Worm (Caenorhabditis elegans) whole organism, L2 larva: ENCODE data around the gene Y43F8B.23.

ENCODE experiments used
- F13H6.1 ChIP-seq: sonication (generic microtip); optimal IDR thresholded peaks from 2 replicates; lab custom pipeline; 2016; ENCODE audit warnings: missing genetic modification characterization, missing compliant biosample characterization
- R02D3.7 ChIP-seq: fragments of 150-350 bp; optimal IDR thresholded peaks from 2 replicates; lab custom pipeline; 2014; ENCODE audit warnings: missing biosample characterization, missing genetic modification characterization
- Y55F3AM.14 ChIP-seq: fragments of 200-800 bp; sonication (Bioruptor generic); optimal IDR thresholded peaks from 2 replicates; lab custom pipeline; 2018; ENCODE audit warnings: mild to moderate bottlenecking, missing genetic modification characterization, missing compliant biosample characterization
- ZK546.5 ChIP-seq: sonication (generic microtip); optimal IDR thresholded peaks from 2 replicates; lab custom pipeline; 2017; ENCODE audit warnings: missing biosample characterization, missing genetic modification characterization
- alr-1 ChIP-seq: fragments of 150-350 bp; optimal IDR thresholded peaks from 2 replicates; lab custom pipeline; 2014; ENCODE audit warnings: missing biosample characterization, missing genetic modification characterization
- aly-2 ChIP-seq: fragments of 150-350 bp; optimal IDR thresholded peaks from 2 replicates; lab custom pipeline; 2014; ENCODE audit warnings: missing biosample characterization, missing genetic modification characterization
- ama-1 ChIP-seq: fragments of 150-350 bp; optimal IDR thresholded peaks from 2 replicates; lab custom pipeline; 2018; ENCODE audit warnings: inconsistent platforms
- blmp-1 ChIP-seq: sonication (generic microtip); optimal IDR thresholded peaks from 2 replicates; lab custom pipeline; 2017; ENCODE audit warnings: missing genetic modification characterization, mild to moderate bottlenecking, missing compliant biosample characterization, antibody characterized with exemption, moderate library complexity; ENCODE audit not compliant: insufficient read depth
- ceh-16 ChIP-seq: fragments of 150-350 bp; optimal IDR thresholded peaks from 2 replicates; lab custom pipeline; 2014; ENCODE audit warnings: missing biosample characterization, missing genetic modification characterization
- crh-2 ChIP-seq: sonication (generic microtip); optimal IDR thresholded peaks from 2 replicates; lab custom pipeline; 2017; ENCODE audit warnings: missing biosample characterization, missing genetic modification characterization
- dmd-4 ChIP-seq: sonication (generic microtip); optimal IDR thresholded peaks from 2 replicates; lab custom pipeline; 2017; ENCODE audit warnings: missing biosample characterization, missing genetic modification characterization
- egl-27 ChIP-seq: sonication (generic microtip); optimal IDR thresholded peaks from 3 replicates; lab custom pipeline; 2017; ENCODE audit warnings: missing biosample characterization, missing genetic modification reagents, missing genetic modification characterization
- elt-1 ChIP-seq: fragments of 150-350 bp; optimal IDR thresholded peaks from 2 replicates; lab custom pipeline; 2014; ENCODE audit warnings: missing biosample characterization, missing genetic modification characterization
- elt-3 ChIP-seq: sonication (generic microtip); optimal IDR thresholded peaks from 2 replicates; lab custom pipeline; 2017; ENCODE audit warnings: missing biosample characterization, missing genetic modification characterization
- fos-1 ChIP-seq: fragments of 150-350 bp; optimal IDR thresholded peaks from 2 replicates; lab custom pipeline; 2014; ENCODE audit warnings: missing biosample characterization, missing genetic modification characterization
- lin-11 ChIP-seq: fragments of 150-350 bp; sonication (generic microtip); optimal IDR thresholded peaks from 2 replicates; lab custom pipeline; 2014; ENCODE audit warnings: missing biosample characterization, missing genetic modification characterization, inconsistent platforms, mixed read lengths
- lin-13 ChIP-seq: fragments of 150-350 bp; optimal IDR thresholded peaks from 2 replicates; lab custom pipeline; 2014; ENCODE audit warnings: missing biosample characterization, missing genetic modification reagents, missing genetic modification characterization
- lin-39 ChIP-seq: fragments of 150-350 bp; optimal IDR thresholded peaks from 2 replicates; lab custom pipeline; 2014; ENCODE audit warnings: missing biosample characterization, missing genetic modification reagents, missing genetic modification characterization
- lsy-2 ChIP-seq, 2 experiments: fragments of 150-350 bp in 1 of 2; sonication (generic microtip) in 1 of 2; optimal IDR thresholded peaks; 2 replicates each; lab custom pipeline; 2014 to 2017; ENCODE audit warnings: missing biosample characterization in 2 of 2, missing genetic modification characterization in 2 of 2
- mab-5 ChIP-seq: fragments of 150-350 bp; optimal IDR thresholded peaks from 2 replicates; lab custom pipeline; 2014; ENCODE audit warnings: missing biosample characterization, missing genetic modification characterization
- mdl-1 ChIP-seq, 2 experiments: fragments of 150-350 bp in 1 of 2; sonication (generic microtip) in 1 of 2; optimal IDR thresholded peaks; 2 replicates each; lab custom pipeline; 2017; ENCODE audit warnings: missing biosample characterization in 2 of 2, missing genetic modification characterization in 2 of 2
- nhr-10 ChIP-seq: sonication (generic microtip); optimal IDR thresholded peaks from 2 replicates; lab custom pipeline; 2017; ENCODE audit warnings: missing biosample characterization, missing genetic modification characterization
- nhr-11 ChIP-seq: fragments of 150-350 bp; optimal IDR thresholded peaks from 2 replicates; lab custom pipeline; 2014; ENCODE audit warnings: missing biosample characterization, missing genetic modification characterization
- nhr-12 ChIP-seq: fragments of 150-350 bp; optimal IDR thresholded peaks from 2 replicates; lab custom pipeline; 2014; ENCODE audit warnings: missing biosample characterization, missing genetic modification characterization
- nhr-21 ChIP-seq: fragments of 150-350 bp; optimal IDR thresholded peaks from 2 replicates; lab custom pipeline; 2014; ENCODE audit warnings: missing biosample characterization, missing genetic modification characterization
- nhr-23 ChIP-seq: fragments of 150-350 bp; optimal IDR thresholded peaks from 2 replicates; lab custom pipeline; 2014; ENCODE audit warnings: missing biosample characterization, missing genetic modification reagents, missing genetic modification characterization
- nhr-237 ChIP-seq: fragments of 150-350 bp; optimal IDR thresholded peaks from 2 replicates; lab custom pipeline; 2014; ENCODE audit warnings: missing biosample characterization, missing genetic modification characterization
- nhr-25 ChIP-seq: fragments of 150-350 bp; sonication (generic microtip); optimal IDR thresholded peaks from 3 replicates; lab custom pipeline; 2014; ENCODE audit warnings: missing biosample characterization, missing genetic modification characterization
- nhr-6 ChIP-seq: fragments of 150-350 bp; optimal IDR thresholded peaks from 2 replicates; lab custom pipeline; 2014; ENCODE audit warnings: missing biosample characterization, missing genetic modification characterization
- nhr-77 ChIP-seq: fragments of 150-350 bp; optimal IDR thresholded peaks from 2 replicates; lab custom pipeline; 2014; ENCODE audit warnings: missing biosample characterization, missing genetic modification characterization
- peb-1 ChIP-seq: fragments of 150-350 bp; optimal IDR thresholded peaks from 2 replicates; lab custom pipeline; 2014; ENCODE audit warnings: missing biosample characterization, missing genetic modification characterization
- sem-4 ChIP-seq: fragments of 150-350 bp; optimal IDR thresholded peaks from 2 replicates; lab custom pipeline; 2014; ENCODE audit warnings: missing biosample characterization, missing genetic modification reagents, missing genetic modification characterization
- skn-1 ChIP-seq: sonication (generic microtip); optimal IDR thresholded peaks from 2 replicates; lab custom pipeline; 2017; ENCODE audit warnings: missing biosample characterization, missing genetic modification characterization
- sma-3 ChIP-seq: sonication (generic microtip); optimal IDR thresholded peaks from 2 replicates; lab custom pipeline; 2016; ENCODE audit warnings: missing genetic modification reagents, missing genetic modification characterization, missing compliant biosample characterization
- sma-9 ChIP-seq, 2 experiments: fragments of 150-350 bp in 1 of 2; sonication (generic microtip) in 1 of 2; optimal IDR thresholded peaks; 2 replicates each; lab custom pipeline; 2014 to 2016; ENCODE audit warnings: missing genetic modification characterization in 2 of 2, mild to moderate bottlenecking in 1 of 2, missing biosample characterization in 1 of 2, missing compliant biosample characterization in 1 of 2, missing genetic modification reagents in 1 of 2, moderate library complexity in 1 of 2
- snpc-4 ChIP-seq: fragments of 150-350 bp; optimal IDR thresholded peaks from 2 replicates; lab custom pipeline; 2014; ENCODE audit warnings: missing biosample characterization, missing genetic modification characterization
- unc-39 ChIP-seq: fragments of 150-350 bp; optimal IDR thresholded peaks from 2 replicates; lab custom pipeline; 2014; ENCODE audit warnings: missing biosample characterization, missing genetic modification characterization
- unc-55 ChIP-seq: fragments of 150-350 bp; sonication (generic microtip); optimal IDR thresholded peaks from 3 replicates; lab custom pipeline; 2014; ENCODE audit warnings: missing biosample characterization, missing genetic modification reagents, missing genetic modification characterization
- unc-62 ChIP-seq: fragments of 150-350 bp; optimal IDR thresholded peaks from 2 replicates; lab custom pipeline; 2014; ENCODE audit warnings: missing biosample characterization, missing genetic modification reagents, missing genetic modification characterization
- zag-1 ChIP-seq: fragments of 150-350 bp; optimal IDR thresholded peaks from 2 replicates; lab custom pipeline; 2014; ENCODE audit warnings: missing biosample characterization, missing genetic modification characterization
- ztf-1 ChIP-seq: fragments of 200-800 bp; sonication (Bioruptor generic); conservative IDR thresholded peaks from 2 replicates; pipeline ENCODE4 v1.3.6; 2022; ENCODE audit warnings: missing genetic modification characterization, missing compliant biosample characterization
- ztf-11 ChIP-seq: sonication (generic microtip); optimal IDR thresholded peaks from 2 replicates; lab custom pipeline; 2017; ENCODE audit warnings: missing biosample characterization, missing genetic modification characterization
- ztf-4 ChIP-seq: fragments of 150-350 bp; optimal IDR thresholded peaks from 2 replicates; lab custom pipeline; 2014; ENCODE audit warnings: missing biosample characterization, missing genetic modification characterization

Y43F8B.23 gene

ce11 chrV:19429605-19430004 lies 37.8 kb downstream of the Y43F8B.23 start:
- TF ChIP-seq nhr-237 (tag; lab: Kevin White, UChicago): no peak
- no peak for TF ChIP-seq peb-1 (tag; lab: Kevin White, UChicago)
- TF ChIP-seq nhr-12 (tag; lab: Kevin White, UChicago): no peak
- TF ChIP-seq ZK546.5 (tag; lab: Kevin White, UChicago): no peak
- no peak for TF ChIP-seq elt-3 (tag; lab: Kevin White, UChicago)
- peak; percentile 59 for TF ChIP-seq ceh-16 (tag; lab: Kevin White, UChicago)
- peak; percentile 95 for TF ChIP-seq nhr-23 (tag; lab: Kevin White, UChicago)
- TF ChIP-seq lsy-2 (tag; optimal IDR thresholded peaks at IDR 0.05; lab: Kevin White, UChicago): peak in 1 of 2 experiments; percentile 11
- TF ChIP-seq unc-55 (GFP tag; lab: Kevin White, UChicago): no peak
- TF ChIP-seq F13H6.1 (tag; lab: Kevin White, UChicago): no peak
- TF ChIP-seq egl-27 (tag; lab: Kevin White, UChicago): no peak
- TF ChIP-seq sem-4 (tag; lab: Kevin White, UChicago): no peak
- TF ChIP-seq nhr-6 (tag; lab: Kevin White, UChicago): no peak
- peak; percentile 99 for TF ChIP-seq elt-1 (tag; lab: Kevin White, UChicago)
- TF ChIP-seq nhr-21 (tag; lab: Kevin White, UChicago): no peak
- TF ChIP-seq lin-39 (tag; lab: Kevin White, UChicago): no peak
- no peak for TF ChIP-seq crh-2
- no peak for TF ChIP-seq zag-1
- TF ChIP-seq Y55F3AM.14 (GFP tag; lab: Kevin White, UChicago): peak; percentile 1
- no peak for TF ChIP-seq aly-2 (tag; lab: Kevin White, UChicago)
- TF ChIP-seq skn-1: no peak
- no peak for TF ChIP-seq nhr-10 (tag; lab: Kevin White, UChicago)
- no peak for TF ChIP-seq ama-1 (lab: Kevin White, UChicago)
- TF ChIP-seq sma-9 (GFP tag; optimal IDR thresholded peaks at IDR 0.05; lab: Kevin White, UChicago): peak; percentile 90
- TF ChIP-seq sma-9 (tag; optimal IDR thresholded peaks at IDR 0.05; lab: Kevin White, UChicago): no peak
- no peak for TF ChIP-seq dmd-4 (tag; lab: Kevin White, UChicago)
- peak; percentile 54 for TF ChIP-seq nhr-25
- no peak for TF ChIP-seq ztf-4 (tag; lab: Kevin White, UChicago)

ce11 chrV:19428936-19429335 lies 38.5 kb downstream of the Y43F8B.23 start:
- TF ChIP-seq skn-1 (no peak), fos-1 (tag; lab: Kevin White, UChicago) (no peak), nhr-12 (tag; lab: Kevin White, UChicago) (no peak), lin-11 (tag; lab: Kevin White, UChicago) (no peak), mab-5 (tag; lab: Kevin White, UChicago) (no peak), sma-9 (GFP tag; optimal IDR thresholded peaks at IDR 0.05; lab: Kevin White, UChicago) (peak; percentile 56), sma-9 (tag; optimal IDR thresholded peaks at IDR 0.05; lab: Kevin White, UChicago) (no peak), lin-13 (GFP tag; lab: Kevin White, UChicago) (no peak), nhr-10 (tag; lab: Kevin White, UChicago) (no peak), nhr-25 (peak; percentile 28), elt-3 (tag; lab: Kevin White, UChicago) (no peak), nhr-11 (tag; lab: Kevin White, UChicago) (no peak), R02D3.7 (no peak), lin-39 (tag; lab: Kevin White, UChicago) (no peak), ztf-4 (tag; lab: Kevin White, UChicago) (no peak), blmp-1 (no peak), unc-39 (tag; lab: Kevin White, UChicago) (no peak), nhr-21 (tag; lab: Kevin White, UChicago) (no peak), lsy-2 (tag; optimal IDR thresholded peaks at IDR 0.05; lab: Kevin White, UChicago) (no peak), ztf-1 (GFP tag; lab: Robert Waterston, UW) (no peak), elt-1 (tag; lab: Kevin White, UChicago) (peak; percentile 60), mdl-1 (tag; optimal IDR thresholded peaks at IDR 0.05; lab: Kevin White, UChicago) (no peak), alr-1 (tag; lab: Kevin White, UChicago) (no peak), egl-27 (tag; lab: Kevin White, UChicago) (no peak), ZK546.5 (tag; lab: Kevin White, UChicago) (no peak), ceh-16 (tag; lab: Kevin White, UChicago) (peak; percentile 40), zag-1 (no peak), sma-3 (GFP tag; lab: Kevin White, UChicago) (no peak), nhr-77 (tag; lab: Kevin White, UChicago) (no peak), ama-1 (lab: Kevin White, UChicago) (no peak), snpc-4 (tag; lab: Kevin White, UChicago) (no peak), nhr-23 (tag; lab: Kevin White, UChicago) (peak; percentile 57), ztf-11 (tag; lab: Kevin White, UChicago) (no peak), unc-62 (GFP tag; lab: Kevin White, UChicago) (no peak), nhr-237 (tag; lab: Kevin White, UChicago) (no peak), F13H6.1 (tag; lab: Kevin White, UChicago) (no peak), peb-1 (tag; lab: Kevin White, UChicago) (no peak), dmd-4 (tag; lab: Kevin White, UChicago) (no peak)
- TF ChIP-seq, all 48 proteins: peak for 5
